Worm (Caenorhabditis elegans): ENCODE results near the gene crn-3.
A peak's percentile ranks its signal among the peaks of the same experiment; 100 is the strongest.

crn-3 gene

ce11 chrII:10587742-10588141, at the start of gene crn-3:
Gene crn-3 (plus strand): TSS chrII:10588042.
- TF ChIP-seq ztf-18 (tag; optimal IDR thresholded peaks at IDR 0.05) (no peak), pbrm-1 (GFP tag; IDR thresholded peaks at IDR 0.05) (0 out of 2 replicates have a peak, but pooled peaks have one; percentile 22), madf-6 (GFP tag; IDR thresholded peaks at IDR 0.05) (0 out of 2 replicates have a peak, but pooled peaks have one; percentile 37), unc-130 (GFP tag; optimal IDR thresholded peaks at IDR 0.05) (no peak), ekl-4 (GFP tag; IDR thresholded peaks at IDR 0.05) (0 out of 2 replicates have a peak, but pooled peaks have one; percentile 18)

- TF ChIP-seq B0035.1 (tag; optimal IDR thresholded peaks at IDR 0.05): no peak
- TF ChIP-seq hrde-1 (tag; optimal IDR thresholded peaks at IDR 0.05; ENCODE audit: borderline replicate concordance): peak; percentile 5
Measured at ce11 chrII:10539232-10539631, 48.6 kb upstream of the crn-3 start, which contains the start of gene R166.3. Gene R166.3 (minus strand): TSS chrII:10539332.

ce11 chrII:10541923-10542486, 45.8 kb upstream of the crn-3 start, which contains the start of gene pro-1:
Gene pro-1 (minus strand): TSS chrII:10541996.
- TF ChIP-seq dpff-1 (tag; optimal IDR thresholded peaks at IDR 0.05): no peak
- peak; percentile 89 for TF ChIP-seq ztf-26 (tag; optimal IDR thresholded peaks at IDR 0.05)
- peak; percentile 74; the same call in 1 of the 2 replicates for TF ChIP-seq F39B2.1 (GFP tag; IDR thresholded peaks at IDR 0.05)
- peak; percentile 65 for TF ChIP-seq mel-28 (tag; optimal IDR thresholded peaks at IDR 0.05; ENCODE audit: borderline replicate concordance)
- peak; percentile 79 for TF ChIP-seq madf-6 (GFP tag; IDR thresholded peaks at IDR 0.05)
- TF ChIP-seq gei-17 (GFP tag; optimal IDR thresholded peaks at IDR 0.05): peak; percentile 72
- peak; percentile 90 for TF ChIP-seq ZK185.1 (tag; optimal IDR thresholded peaks at IDR 0.05; ENCODE audit: poor library complexity, severe bottlenecking)
- no peak for TF ChIP-seq snpc-3.4 (tag; optimal IDR thresholded peaks at IDR 0.05)
- TF ChIP-seq egl-44 (GFP tag; IDR thresholded peaks at IDR 0.05): peak; percentile 79; the same call in 1 of the 2 replicates
- TF ChIP-seq lsy-27 (tag; optimal IDR thresholded peaks at IDR 0.05; ENCODE audit: borderline replicate concordance, insufficient read depth): peak; percentile 65
- TF ChIP-seq athp-1 (tag; optimal IDR thresholded peaks at IDR 0.05): peak; percentile 99
- TF ChIP-seq hlh-26 (GFP tag; conservative IDR thresholded peaks at IDR 0.05): no peak
- TF ChIP-seq him-1 (tag; optimal IDR thresholded peaks at IDR 0.05): no peak
- peak; percentile 60 for TF ChIP-seq lir-1 (GFP tag; conservative IDR thresholded peaks at IDR 0.05)
- TF ChIP-seq ccch-3 (GFP tag; optimal IDR thresholded peaks at IDR 0.05): peak; percentile 15
- TF ChIP-seq rcor-1 (GFP tag; IDR thresholded peaks at IDR 0.05): peak; percentile 52; the same call in 1 of the 2 replicates
- TF ChIP-seq zim-3 (tag; optimal IDR thresholded peaks at IDR 0.05): peak; percentile 77
- peak; percentile 37; the same call in 1 of the 2 replicates for TF ChIP-seq ceh-58 (GFP tag; IDR thresholded peaks at IDR 0.05)
- TF ChIP-seq B0261.1 (tag; optimal IDR thresholded peaks at IDR 0.05): peak; percentile 18
- TF ChIP-seq atf-7 (tag; optimal IDR thresholded peaks at IDR 0.05): peak; percentile 81
- TF ChIP-seq unc-130 (GFP tag; optimal IDR thresholded peaks at IDR 0.05): no peak
- TF ChIP-seq snpc-1.3 (tag; optimal IDR thresholded peaks at IDR 0.05; ENCODE audit: insufficient read depth): peak; percentile 63
- peak; percentile 85 for TF ChIP-seq Y95B8A.8 (GFP tag; IDR thresholded peaks at IDR 0.05)
- TF ChIP-seq F10E7.11 (tag; optimal IDR thresholded peaks at IDR 0.05): peak; percentile 76
- TF ChIP-seq dox-1 (GFP tag; IDR thresholded peaks at IDR 0.05): peak; percentile 67
- TF ChIP-seq fkh-3 (tag; optimal IDR thresholded peaks at IDR 0.05): peak; percentile 17
- peak; percentile 65 for TF ChIP-seq mcd-1 (GFP tag; IDR thresholded peaks at IDR 0.05)
- no peak for TF ChIP-seq aptf-2 (GFP tag; conservative IDR thresholded peaks at IDR 0.05)
- no peak for TF ChIP-seq akir-1 (GFP tag; optimal IDR thresholded peaks at IDR 0.05)
- TF ChIP-seq ztf-25 (GFP tag; IDR thresholded peaks at IDR 0.05): 0 out of 2 replicates have a peak, but pooled peaks have one; percentile 7
- TF ChIP-seq ceh-79 (tag; optimal IDR thresholded peaks at IDR 0.05): peak; percentile 74
- no peak for TF ChIP-seq sptf-2 (GFP tag; optimal IDR thresholded peaks at IDR 0.05)
- peak; percentile 85 for TF ChIP-seq lin-40 (tag; optimal IDR thresholded peaks at IDR 0.05)
- no peak; the same call in 1 of the 2 replicates for TF ChIP-seq B0019.2 (GFP tag; conservative IDR thresholded peaks at IDR 0.05)
- TF ChIP-seq bed-2 (GFP tag; IDR thresholded peaks at IDR 0.05): no peak
- TF ChIP-seq hsf-1 (GFP tag; IDR thresholded peaks at IDR 0.05): peak; percentile 48
- no peak for TF ChIP-seq lag-1 (GFP tag; IDR thresholded peaks at IDR 0.05)
